Fruit fly (Drosophila melanogaster) Kc167 (cell line): ENCODE data around the gene CG6041.

ENCODE experiments used
- Myc ChIP-seq: fragments of >200 bp; optimal IDR thresholded peaks from 2 replicates; lab custom pipeline; 2017; ENCODE audit warnings: missing external identifiers
- Sin3A ChIP-seq: fragments of >200 bp; optimal IDR thresholded peaks from 2 replicates; lab custom pipeline; 2018; ENCODE audit warnings: missing external identifiers
- insv ChIP-seq: fragments of >200 bp; optimal IDR thresholded peaks from 3 replicates; lab custom pipeline; 2018; ENCODE audit warnings: missing external identifiers
- psq ChIP-seq: fragments of >200 bp; optimal IDR thresholded peaks from 2 replicates; lab custom pipeline; 2017; ENCODE audit warnings: missing external identifiers

dm6 chrX:5923124-5923523 is 24.8 kb upstream of the CG6041 start:
- TF ChIP-seq psq (lab: Kevin White, UChicago) (no peak), insv (lab: Kevin White, UChicago) (no peak), Myc (lab: Kevin White, UChicago) (no peak), Sin3A (no peak)
